Worm (Caenorhabditis elegans) whole organism, midembryonic: ENCODE measurements around the gene E03H12.7.
A peak's percentile ranks its signal among the peaks of the same experiment; 100 is the strongest.

Experiments used
- T22C8.4 ChIP-seq: fragments of 200-800 bp; sonication (Bioruptor generic); IDR thresholded peaks from 2 replicates; pipeline ENCODE4 v1.3.6; 2022; ENCODE audit warnings: missing genetic modification characterization, missing compliant biosample characterization
- cog-1 ChIP-seq: sonication (generic microtip); optimal IDR thresholded peaks from 2 replicates; lab custom pipeline; 2016; ENCODE audit warnings: missing genetic modification characterization, missing compliant biosample characterization
- flt-1 ChIP-seq: fragments of 200-800 bp; sonication (Bioruptor generic); IDR thresholded peaks from 2 replicates; pipeline ENCODE4 v1.3.6; 2022; ENCODE audit warnings: missing genetic modification characterization, missing compliant biosample characterization
- klf-2 ChIP-seq: fragments of 200-800 bp; sonication (Bioruptor generic); conservative IDR thresholded peaks from 2 replicates; pipeline ENCODE4 v1.3.6; 2022; ENCODE audit warnings: missing genetic modification reagents, missing genetic modification characterization, missing compliant biosample characterization
- med-1 ChIP-seq: sonication (generic microtip); optimal IDR thresholded peaks from 2 replicates; lab custom pipeline; 2017; ENCODE audit warnings: missing genetic modification characterization, mild to moderate bottlenecking, missing compliant biosample characterization, antibody characterized with exemption, missing genetic modification reagents; ENCODE audit not compliant: insufficient read depth
- ref-1 ChIP-seq: fragments of 200-800 bp; sonication (Bioruptor generic); conservative IDR thresholded peaks from 2 replicates; pipeline ENCODE4 v1.3.6; 2022; ENCODE audit warnings: missing genetic modification reagents, missing genetic modification characterization, missing compliant biosample characterization
- tab-1 ChIP-seq: fragments of 200-800 bp; sonication (Bioruptor generic); IDR thresholded peaks from 2 replicates; pipeline ENCODE4 v1.3.6; 2022; ENCODE audit warnings: missing genetic modification characterization, missing compliant biosample characterization
- ztf-23 ChIP-seq: fragments of 200-800 bp; sonication (Bioruptor generic); IDR thresholded peaks from 2 replicates; pipeline ENCODE4 v1.3.6; 2022; ENCODE audit warnings: missing genetic modification reagents, missing genetic modification characterization, missing compliant biosample characterization
- ztf-29 ChIP-seq: fragments of 200-800 bp; sonication (Bioruptor generic); IDR thresholded peaks from 2 replicates; pipeline ENCODE4 v1.3.6; 2022; ENCODE audit warnings: missing genetic modification reagents, missing genetic modification characterization, missing compliant biosample characterization

Gene E03H12.7

ce11 chrIV:4977176-4977693 is 11.2 kb downstream of the E03H12.7 start, which contains the start of gene E03H12.5:
Gene E03H12.5 (plus strand): TSS chrIV:4977226.
- TF ChIP-seq ref-1 (no peak), flt-1 (no peak), med-1 (GFP tag; lab: Kevin White, UChicago) (no peak), ztf-29 (GFP tag; lab: Robert Waterston, UW) (no peak), cog-1 (tag; lab: Kevin White, UChicago) (no peak), tab-1 (GFP tag; lab: Robert Waterston, UW) (no peak), T22C8.4 (GFP tag; lab: Robert Waterston, UW) (no peak), klf-2 (GFP tag; lab: Robert Waterston, UW) (no peak), ztf-23 (GFP tag; lab: Robert Waterston, UW) (no peak)

ce11 chrIV:4975995-4976394 is 12.4 kb downstream of the E03H12.7 start, which contains the start of gene Y9C9A.16:
Gene Y9C9A.16 (minus strand): TSS chrIV:4976125.
- no peak for TF ChIP-seq klf-2 (GFP tag; lab: Robert Waterston, UW)
- no peak for TF ChIP-seq ref-1
- TF ChIP-seq ztf-23 (GFP tag; lab: Robert Waterston, UW), result no peak
- no peak for TF ChIP-seq ztf-29 (GFP tag; lab: Robert Waterston, UW)
- no peak for TF ChIP-seq cog-1 (tag; lab: Kevin White, UChicago)
- TF ChIP-seq T22C8.4 (GFP tag; lab: Robert Waterston, UW), result no peak
- TF ChIP-seq med-1 (GFP tag; lab: Kevin White, UChicago), result no peak
- no peak for TF ChIP-seq flt-1

- no peak for TF ChIP-seq T22C8.4 (GFP tag; lab: Robert Waterston, UW)
- TF ChIP-seq flt-1, result no peak
- TF ChIP-seq ztf-29 (GFP tag; lab: Robert Waterston, UW), result no peak
- no peak for TF ChIP-seq tab-1 (GFP tag; lab: Robert Waterston, UW)
- TF ChIP-seq ref-1, result no peak
- no peak for TF ChIP-seq ztf-23 (GFP tag; lab: Robert Waterston, UW)
- TF ChIP-seq cog-1 (tag; lab: Kevin White, UChicago), result no peak
- no peak for TF ChIP-seq med-1 (GFP tag; lab: Kevin White, UChicago)
- no peak for TF ChIP-seq klf-2 (GFP tag; lab: Robert Waterston, UW)
Measured at ce11 chrIV:4969419-4969818, 19.0 kb downstream of the E03H12.7 start, which contains the start of gene Y9C9A.13. Gene Y9C9A.13 (minus strand): TSS chrIV:4969519.

ce11 chrIV:4963834-4964233 is 24.6 kb downstream of the E03H12.7 start, which contains the start of gene txt-3:
Gene txt-3 (plus strand): TSS chrIV:4963958.
- no peak for TF ChIP-seq flt-1
- no peak for TF ChIP-seq cog-1 (tag; lab: Kevin White, UChicago)
- TF ChIP-seq klf-2 (GFP tag; lab: Robert Waterston, UW), result no peak
- no peak for TF ChIP-seq ref-1
- TF ChIP-seq ztf-29 (GFP tag; lab: Robert Waterston, UW), result no peak
- no peak for TF ChIP-seq T22C8.4 (GFP tag; lab: Robert Waterston, UW)
- no peak for TF ChIP-seq med-1 (GFP tag; lab: Kevin White, UChicago)
- TF ChIP-seq tab-1 (GFP tag; lab: Robert Waterston, UW), result no peak
- no peak for TF ChIP-seq ztf-23 (GFP tag; lab: Robert Waterston, UW)

ce11 chrIV:4960623-4961022 is 27.8 kb downstream of the E03H12.7 start, which contains the start of gene str-164:
Gene str-164 (plus strand): TSS chrIV:4960735.
- TF ChIP-seq cog-1 (tag; lab: Kevin White, UChicago) (no peak), flt-1 (no peak), klf-2 (GFP tag; lab: Robert Waterston, UW) (no peak), T22C8.4 (GFP tag; lab: Robert Waterston, UW) (no peak), ztf-29 (GFP tag; lab: Robert Waterston, UW) (no peak), tab-1 (GFP tag; lab: Robert Waterston, UW) (no peak), ref-1 (no peak), ztf-23 (GFP tag; lab: Robert Waterston, UW) (no peak), med-1 (GFP tag; lab: Kevin White, UChicago) (no peak)

ce11 chrIV:4953887-4954286 is 34.5 kb downstream of the E03H12.7 start, which contains the start of gene str-163:
Gene str-163 (plus strand): TSS chrIV:4954187.
- TF ChIP-seq klf-2 (GFP tag; lab: Robert Waterston, UW) (no peak), flt-1 (no peak), med-1 (GFP tag; lab: Kevin White, UChicago) (no peak), tab-1 (GFP tag; lab: Robert Waterston, UW) (no peak), ztf-29 (GFP tag; lab: Robert Waterston, UW) (no peak), ztf-23 (GFP tag; lab: Robert Waterston, UW) (no peak), ref-1 (no peak), cog-1 (tag; lab: Kevin White, UChicago) (no peak), T22C8.4 (GFP tag; lab: Robert Waterston, UW) (no peak)

ce11 chrIV:4949729-4950128 is 38.7 kb downstream of the E03H12.7 start:
- TF ChIP-seq ref-1 (peak; percentile 45; the same call in 1 of the 2 replicates), T22C8.4 (GFP tag; lab: Robert Waterston, UW) (peak; percentile 69)

ce11 chrIV:4945771-4946170 is 42.7 kb downstream of the E03H12.7 start, which contains the start of gene str-169:
Gene str-169 (plus strand): TSS chrIV:4946071.
- TF ChIP-seq klf-2 (GFP tag; lab: Robert Waterston, UW) (no peak), flt-1 (no peak), T22C8.4 (GFP tag; lab: Robert Waterston, UW) (no peak), tab-1 (GFP tag; lab: Robert Waterston, UW) (no peak), cog-1 (tag; lab: Kevin White, UChicago) (no peak), ref-1 (no peak)

- TF ChIP-seq T22C8.4 (GFP tag; lab: Robert Waterston, UW) (no peak), cog-1 (tag; lab: Kevin White, UChicago) (no peak), ztf-29 (GFP tag; lab: Robert Waterston, UW) (no peak), ref-1 (no peak), ztf-23 (GFP tag; lab: Robert Waterston, UW) (no peak), klf-2 (GFP tag; lab: Robert Waterston, UW) (no peak), tab-1 (GFP tag; lab: Robert Waterston, UW) (no peak), med-1 (GFP tag; lab: Kevin White, UChicago) (no peak), flt-1 (no peak)
Measured at ce11 chrIV:4941681-4942080, 46.8 kb downstream of the E03H12.7 start, which contains the start of gene Y9C9A.5. Gene Y9C9A.5 (plus strand): TSS chrIV:4941981.
